Worm (Caenorhabditis elegans) whole organism, mixed stage, embryonic: ENCODE measurements around the gene sea-1.

Experiments
- M03D4.4 ChIP-seq: sonication (generic microtip); optimal IDR thresholded peaks from 2 replicates; lab custom pipeline; 2017; ENCODE audit warnings: mild to moderate bottlenecking, missing genetic modification characterization, missing compliant biosample characterization
- bed-3 ChIP-seq: fragments of 200-800 bp; sonication (Bioruptor generic); optimal IDR thresholded peaks from 3 replicates; lab custom pipeline; 2018; ENCODE audit warnings: mild to moderate bottlenecking, missing genetic modification characterization, moderate library complexity, missing compliant biosample characterization
- blmp-1 ChIP-seq: fragments of 150-350 bp; optimal IDR thresholded peaks from 2 replicates; lab custom pipeline; 2014; ENCODE audit warnings: missing biosample characterization, missing genetic modification characterization
- ceh-39 ChIP-seq: fragments of 150-350 bp; optimal IDR thresholded peaks from 2 replicates; lab custom pipeline; 2014; ENCODE audit warnings: missing biosample characterization, missing genetic modification characterization
- ceh-43 ChIP-seq: fragments of 200-800 bp; sonication (Bioruptor generic); optimal IDR thresholded peaks from 2 replicates; lab custom pipeline; 2018; ENCODE audit warnings: mild to moderate bottlenecking, missing genetic modification characterization, moderate library complexity, missing compliant biosample characterization
- ces-1 ChIP-seq: fragments of 150-350 bp; optimal IDR thresholded peaks from 2 replicates; lab custom pipeline; 2014; ENCODE audit warnings: missing biosample characterization, missing genetic modification reagents, missing genetic modification characterization
- cnd-1 ChIP-seq: fragments of 200-800 bp; sonication (Bioruptor generic); optimal IDR thresholded peaks from 2 replicates; lab custom pipeline; 2018; ENCODE audit warnings: mild to moderate bottlenecking, missing genetic modification characterization, missing compliant biosample characterization
- drap-1 ChIP-seq: fragments of 200-800 bp; sonication (Bioruptor generic); optimal IDR thresholded peaks from 3 replicates; lab custom pipeline; 2018; ENCODE audit warnings: mild to moderate bottlenecking, missing genetic modification characterization, missing compliant biosample characterization
- elt-3 ChIP-seq: fragments of 150-350 bp; optimal IDR thresholded peaks from 2 replicates; lab custom pipeline; 2014; ENCODE audit warnings: missing biosample characterization, missing genetic modification characterization
- flh-1 ChIP-seq: fragments of 200-800 bp; sonication (Bioruptor generic); optimal IDR thresholded peaks from 2 replicates; lab custom pipeline; 2018; ENCODE audit warnings: mild to moderate bottlenecking, missing genetic modification characterization, moderate library complexity, missing compliant biosample characterization
- hlh-1 ChIP-seq: fragments of 150-350 bp; optimal IDR thresholded peaks from 2 replicates; lab custom pipeline; 2014; ENCODE audit warnings: missing biosample characterization, missing genetic modification reagents, missing genetic modification characterization
- lin-13 ChIP-seq: fragments of 150-350 bp; optimal IDR thresholded peaks from 2 replicates; lab custom pipeline; 2014; ENCODE audit warnings: missing biosample characterization, missing genetic modification characterization
- lin-32 ChIP-seq: fragments of 200-800 bp; sonication (Bioruptor generic); optimal IDR thresholded peaks from 2 replicates; lab custom pipeline; 2018; ENCODE audit warnings: mild to moderate bottlenecking, missing genetic modification characterization, missing compliant biosample characterization
- lsy-2 ChIP-seq: fragments of 150-350 bp; optimal IDR thresholded peaks from 2 replicates; lab custom pipeline; 2014; ENCODE audit warnings: missing biosample characterization, missing genetic modification characterization
- mab-5 ChIP-seq: fragments of 150-350 bp; optimal IDR thresholded peaks from 2 replicates; lab custom pipeline; 2014; ENCODE audit warnings: missing biosample characterization, missing genetic modification characterization
- mep-1 ChIP-seq: fragments of 150-350 bp; optimal IDR thresholded peaks from 2 replicates; lab custom pipeline; 2017; ENCODE audit warnings: missing biosample characterization, missing genetic modification reagents, missing genetic modification characterization, inconsistent platforms
- mls-2 ChIP-seq: sonication (generic microtip); optimal IDR thresholded peaks from 2 replicates; lab custom pipeline; 2016; ENCODE audit warnings: mild to moderate bottlenecking, missing genetic modification characterization, moderate library complexity, missing compliant biosample characterization
- nhr-12 ChIP-seq: fragments of 150-350 bp; optimal IDR thresholded peaks from 2 replicates; lab custom pipeline; 2014; ENCODE audit warnings: missing biosample characterization, missing genetic modification characterization
- nhr-2 ChIP-seq: fragments of 150-350 bp; optimal IDR thresholded peaks from 2 replicates; lab custom pipeline; 2014; ENCODE audit warnings: missing biosample characterization, missing genetic modification characterization
- nhr-237 ChIP-seq: fragments of 150-350 bp; optimal IDR thresholded peaks from 2 replicates; lab custom pipeline; 2014; ENCODE audit warnings: missing biosample characterization, missing genetic modification characterization
- nhr-76 ChIP-seq: sonication (generic microtip); optimal IDR thresholded peaks from 2 replicates; lab custom pipeline; 2017; ENCODE audit warnings: missing biosample characterization, missing genetic modification characterization
- pha-4 ChIP-seq: fragments of 150-350 bp; optimal IDR thresholded peaks from 2 replicates; lab custom pipeline; 2018; ENCODE audit warnings: missing biosample characterization, missing genetic modification reagents, missing genetic modification characterization
- sem-2 ChIP-seq: fragments of 200-800 bp; sonication (Bioruptor generic); optimal IDR thresholded peaks from 2 replicates; lab custom pipeline; 2018; ENCODE audit warnings: mild to moderate bottlenecking, missing genetic modification characterization, missing compliant biosample characterization
- snpc-4 ChIP-seq: fragments of 150-350 bp; optimal IDR thresholded peaks from 2 replicates; lab custom pipeline; 2014; ENCODE audit warnings: missing biosample characterization, missing genetic modification characterization
- tbx-8 ChIP-seq: fragments of 200-800 bp; sonication (Bioruptor generic); optimal IDR thresholded peaks from 2 replicates; lab custom pipeline; 2018; ENCODE audit warnings: mild to moderate bottlenecking, missing genetic modification characterization, moderate library complexity, missing compliant biosample characterization
- unc-120 ChIP-seq: sonication (generic microtip); optimal IDR thresholded peaks from 2 replicates; lab custom pipeline; 2017; ENCODE audit warnings: missing genetic modification characterization, missing compliant biosample characterization; ENCODE audit not compliant: poor library complexity, severe bottlenecking
- unc-39 ChIP-seq: fragments of 150-350 bp; optimal IDR thresholded peaks from 2 replicates; lab custom pipeline; 2014; ENCODE audit warnings: missing biosample characterization, missing genetic modification characterization
- unc-62 ChIP-seq: fragments of 150-350 bp; optimal IDR thresholded peaks from 2 replicates; lab custom pipeline; 2014; ENCODE audit warnings: missing biosample characterization, missing genetic modification reagents, missing genetic modification characterization
- zip-8 ChIP-seq: fragments of 150-350 bp; optimal IDR thresholded peaks from 2 replicates; lab custom pipeline; 2014; ENCODE audit warnings: missing biosample characterization, missing genetic modification characterization
- ztf-11 ChIP-seq: fragments of 150-350 bp; optimal IDR thresholded peaks from 2 replicates; lab custom pipeline; 2014; ENCODE audit warnings: missing biosample characterization, missing genetic modification characterization

sea-1 gene

ce11 chrII:3673493-3673892 is at the start of gene sea-1:
Gene sea-1 (minus strand): TSS chrII:3673593.
- TF ChIP-seq blmp-1 (tag; lab: Kevin White, UChicago), result no peak

DNA sequence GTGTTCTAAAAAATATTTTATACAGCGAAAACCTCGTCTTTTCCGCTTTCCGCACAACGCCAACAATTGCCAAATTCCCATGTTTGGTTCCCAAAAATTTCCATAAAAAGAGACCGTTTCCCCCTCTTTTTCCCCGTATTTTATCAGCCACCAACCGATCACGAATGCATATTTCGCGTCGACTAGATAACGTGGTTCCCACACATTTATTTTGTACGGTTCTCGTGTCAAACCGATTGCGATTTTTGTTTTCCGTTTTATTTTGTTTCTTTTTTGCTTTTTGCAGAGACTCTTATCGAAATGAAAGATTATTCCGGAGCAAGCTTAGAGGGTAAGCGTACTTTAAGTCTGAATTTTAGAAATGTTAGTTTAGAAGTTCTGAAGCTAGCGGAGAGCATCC is 47.6 kb upstream of the sea-1 start, which contains the start of gene C46E10.3:
TSS of gene C46E10.3 (plus strand) at position 301 of the 400 bp plus-strand sequence.
- TF ChIP-seq sem-2 (no peak), nhr-237 (tag; lab: Kevin White, UChicago) (no peak), M03D4.4 (tag; lab: Kevin White, UChicago) (no peak), mab-5 (no peak), unc-39 (tag; lab: Kevin White, UChicago) (no peak), pha-4 (tag; lab: Kevin White, UChicago) (no peak), tbx-8 (GFP tag; lab: Kevin White, UChicago) (no peak), blmp-1 (tag; lab: Kevin White, UChicago) (no peak), mls-2 (tag; lab: Kevin White, UChicago) (no peak), ztf-11 (tag; lab: Kevin White, UChicago) (no peak), unc-62 (GFP tag; lab: Kevin White, UChicago) (no peak), ces-1 (GFP tag; lab: Kevin White, UChicago) (no peak), lin-32 (GFP tag; lab: Kevin White, UChicago) (no peak), unc-120 (no peak), ceh-43 (GFP tag; lab: Kevin White, UChicago) (no peak), drap-1 (no peak), zip-8 (tag; lab: Kevin White, UChicago) (no peak), nhr-12 (tag; lab: Kevin White, UChicago) (no peak), bed-3 (GFP tag; lab: Kevin White, UChicago) (no peak), nhr-76 (tag; lab: Kevin White, UChicago) (no peak)

DNA sequence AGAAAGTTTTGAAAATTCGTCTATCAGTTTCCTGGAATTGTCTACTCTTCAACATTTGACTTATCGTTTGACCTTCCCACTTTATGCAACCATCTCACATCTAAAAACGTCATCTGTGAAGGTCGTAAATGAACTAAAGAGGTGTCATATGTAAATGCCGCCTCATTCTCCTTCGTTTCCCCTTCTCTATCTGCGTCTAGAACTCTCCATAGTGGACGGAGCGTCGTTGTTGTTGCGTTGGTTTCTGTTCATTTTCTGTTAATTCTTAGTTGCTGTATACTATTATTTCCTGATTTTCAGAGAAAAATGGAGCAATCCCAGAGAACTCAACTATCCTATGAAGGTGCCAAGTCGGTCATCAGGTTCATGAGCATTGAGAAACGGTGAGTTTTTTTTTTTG is 43.6 kb upstream of the sea-1 start, which contains the start of gene fbxc-52:
TSS of gene fbxc-52 (plus strand) at position 301 of the 400 bp plus-strand sequence.
- TF ChIP-seq M03D4.4 (tag; lab: Kevin White, UChicago), result no peak
- no peak for TF ChIP-seq hlh-1 (tag; lab: Kevin White, UChicago)
- no peak for TF ChIP-seq ztf-11 (tag; lab: Kevin White, UChicago)
- TF ChIP-seq lin-13, result no peak
- no peak for TF ChIP-seq nhr-12 (tag; lab: Kevin White, UChicago)
- TF ChIP-seq ceh-43 (GFP tag; lab: Kevin White, UChicago), result no peak
- no peak for TF ChIP-seq nhr-76 (tag; lab: Kevin White, UChicago)
- no peak for TF ChIP-seq cnd-1 (tag; lab: Kevin White, UChicago)
- no peak for TF ChIP-seq nhr-2

- TF ChIP-seq zip-8 (tag; lab: Kevin White, UChicago) (no peak), ceh-39 (tag; lab: Kevin White, UChicago) (no peak), flh-1 (GFP tag; lab: Kevin White, UChicago) (no peak), nhr-237 (tag; lab: Kevin White, UChicago) (no peak), unc-39 (tag; lab: Kevin White, UChicago) (no peak), ceh-43 (GFP tag; lab: Kevin White, UChicago) (no peak), M03D4.4 (tag; lab: Kevin White, UChicago) (no peak), ztf-11 (tag; lab: Kevin White, UChicago) (no peak), cnd-1 (tag; lab: Kevin White, UChicago) (no peak), snpc-4 (tag; lab: Kevin White, UChicago) (no peak), lsy-2 (tag; lab: Kevin White, UChicago) (no peak), mep-1 (tag; lab: Kevin White, UChicago) (no peak), tbx-8 (GFP tag; lab: Kevin White, UChicago) (no peak)
- TF ChIP-seq, all 35 proteins: peak for 0
Measured at ce11 chrII:3716455-3716854, 43.1 kb upstream of the sea-1 start, which contains the start of gene srh-99. Gene srh-99 (minus strand): TSS chrII:3716555.

- TF ChIP-seq nhr-2, result no peak
- no peak for TF ChIP-seq hlh-1 (tag; lab: Kevin White, UChicago)
- TF ChIP-seq nhr-76 (tag; lab: Kevin White, UChicago), result no peak
- TF ChIP-seq tbx-8 (GFP tag; lab: Kevin White, UChicago), result no peak
- no peak for TF ChIP-seq mls-2 (tag; lab: Kevin White, UChicago)
- TF ChIP-seq unc-120, result no peak
- TF ChIP-seq unc-62 (GFP tag; lab: Kevin White, UChicago), result no peak
- no peak for TF ChIP-seq mep-1 (tag; lab: Kevin White, UChicago)
- TF ChIP-seq nhr-237 (tag; lab: Kevin White, UChicago), result no peak
- no peak for TF ChIP-seq elt-3 (tag; lab: Kevin White, UChicago)
- TF ChIP-seq mab-5, result no peak
- TF ChIP-seq unc-39 (tag; lab: Kevin White, UChicago), result no peak
- no peak for TF ChIP-seq cnd-1 (tag; lab: Kevin White, UChicago)
Measured at ce11 chrII:3714595-3714994, 41.2 kb upstream of the sea-1 start, which contains the start of gene srh-100. Gene srh-100 (minus strand): TSS chrII:3714695.
